Fruit fly (Drosophila melanogaster) Kc167 (cell line): ENCODE measurements around the gene Diedel3.

Experiments used
- h ChIP-seq: fragments of >200 bp; optimal IDR thresholded peaks from 3 replicates; lab custom pipeline; 2018; ENCODE audit warnings: missing external identifiers
- insv ChIP-seq: fragments of >200 bp; optimal IDR thresholded peaks from 3 replicates; lab custom pipeline; 2018; ENCODE audit warnings: missing external identifiers
- psq ChIP-seq: fragments of >200 bp; optimal IDR thresholded peaks from 2 replicates; lab custom pipeline; 2017; ENCODE audit warnings: missing external identifiers
- ttk ChIP-seq: sonication (Bioruptor generic); optimal IDR thresholded peaks from 2 replicates; lab custom pipeline; 2017; ENCODE audit warnings: missing external identifiers

dm6 chrX:19056611-19057010 lies 6.4 kb downstream of the Diedel3 start, which contains the start of gene CG14190:
- TF ChIP-seq insv (lab: Kevin White, UChicago): no peak
- TF ChIP-seq ttk: no peak
- no peak for TF ChIP-seq psq
- no peak for TF ChIP-seq h (lab: Kevin White, UChicago)
